Fruit fly (Drosophila melanogaster) whole organism, embryonic: Measurements from ENCODE around the gene CG13609.

Experiments
- Bgb ChIP-seq: fragments of 200-800 bp; sonication (Bioruptor generic); IDR thresholded peaks from 2 replicates; pipeline ENCODE4 v1.3.6; 2022; ENCODE audit warnings: missing biosample characterization, missing genetic modification characterization; ENCODE audit not compliant: partially characterized antibody
- Blimp-1 ChIP-seq: fragments of 200-800 bp; sonication (Bioruptor generic); optimal IDR thresholded peaks from 3 replicates; lab custom pipeline; 2018; ENCODE audit warnings: missing biosample characterization, missing genetic modification characterization, mild to moderate bottlenecking, moderate library complexity, missing genetic modification reagents
- CG10366 ChIP-seq: fragments of 200-800 bp; sonication (Bioruptor generic); IDR thresholded peaks from 2 replicates; pipeline ENCODE4 v1.3.6; 2022; ENCODE audit warnings: missing biosample characterization, missing genetic modification characterization
- CG11723 ChIP-seq: fragments of 200-800 bp; sonication (Bioruptor generic); optimal IDR thresholded peaks from 2 replicates; lab custom pipeline; 2017; ENCODE audit warnings: missing biosample characterization, mild to moderate bottlenecking, missing genetic modification characterization
- CG12155 ChIP-seq: fragments of 200-800 bp; sonication (Bioruptor generic); optimal IDR thresholded peaks from 3 replicates; lab custom pipeline; 2016; ENCODE audit warnings: missing biosample characterization, missing genetic modification characterization
- CG12299 ChIP-seq: fragments of 200-800 bp; sonication (Bioruptor generic); optimal IDR thresholded peaks from 2 replicates; lab custom pipeline; 2018; ENCODE audit warnings: missing biosample characterization, mild to moderate bottlenecking, missing genetic modification characterization
- CG14014 ChIP-seq: fragments of 200-800 bp; sonication (Bioruptor generic); IDR thresholded peaks from 2 replicates; pipeline ENCODE4 v1.3.6; 2022; ENCODE audit warnings: missing biosample characterization, missing genetic modification characterization
- CG15269 ChIP-seq: fragments of 200-800 bp; sonication (Bioruptor generic); optimal IDR thresholded peaks from 2 replicates; lab custom pipeline; 2018; ENCODE audit warnings: missing biosample characterization, mild to moderate bottlenecking, missing genetic modification characterization, moderate library complexity
- CG16813 ChIP-seq: fragments of 200-800 bp; sonication (Bioruptor generic); IDR thresholded peaks from 3 replicates; pipeline ENCODE4 v1.3.6; 2022; ENCODE audit warnings: missing biosample characterization, missing genetic modification characterization; ENCODE audit not compliant: partially characterized antibody
- CG2129 ChIP-seq: fragments of 200-800 bp; sonication (Bioruptor generic); IDR thresholded peaks from 2 replicates; pipeline ENCODE4 v1.3.6; 2022; ENCODE audit warnings: missing biosample characterization, missing genetic modification characterization; ENCODE audit not compliant: partially characterized antibody
- CG30431 ChIP-seq: fragments of 200-800 bp; sonication (Bioruptor generic); optimal IDR thresholded peaks from 2 replicates; lab custom pipeline; 2017; ENCODE audit warnings: missing biosample characterization, missing genetic modification characterization
- CG31365 ChIP-seq: fragments of 200-800 bp; sonication (Bioruptor generic); optimal IDR thresholded peaks from 2 replicates; lab custom pipeline; 2018; ENCODE audit warnings: missing biosample characterization, mild to moderate bottlenecking, missing genetic modification characterization
- CG4404 ChIP-seq: fragments of 200-800 bp; sonication (Bioruptor generic); IDR thresholded peaks from 2 replicates; pipeline ENCODE4 v1.3.6; 2022; ENCODE audit warnings: missing biosample characterization, missing genetic modification characterization
- CG4424 ChIP-seq: fragments of 200-800 bp; sonication (Bioruptor generic); optimal IDR thresholded peaks from 3 replicates; lab custom pipeline; 2016; ENCODE audit warnings: missing biosample characterization, missing genetic modification characterization
- CG6813 ChIP-seq: fragments of 200-800 bp; sonication (Bioruptor generic); optimal IDR thresholded peaks from 2 replicates; lab custom pipeline; 2017; ENCODE audit warnings: missing biosample characterization, missing genetic modification characterization, mild to moderate bottlenecking, moderate library complexity, missing genetic modification reagents
- CG7556 ChIP-seq: fragments of 200-800 bp; sonication (Bioruptor generic); optimal IDR thresholded peaks from 2 replicates; lab custom pipeline; 2017; ENCODE audit warnings: missing biosample characterization, mild to moderate bottlenecking, missing genetic modification characterization
- CG8765 ChIP-seq: fragments of 200-800 bp; sonication (Bioruptor generic); IDR thresholded peaks from 2 replicates; pipeline ENCODE4 v1.3.6; 2022; ENCODE audit warnings: missing biosample characterization, missing genetic modification characterization
- CG9437 ChIP-seq: fragments of 200-800 bp; sonication (Bioruptor generic); optimal IDR thresholded peaks from 2 replicates; lab custom pipeline; 2018; ENCODE audit warnings: missing biosample characterization, mild to moderate bottlenecking, missing genetic modification characterization
- E2f1 ChIP-seq: fragments of 200-800 bp; sonication (Bioruptor generic); IDR thresholded peaks from 2 replicates; pipeline ENCODE4 v1.3.6; 2022; ENCODE audit warnings: missing biosample characterization, missing genetic modification characterization
- Fer1 ChIP-seq: fragments of 200-800 bp; sonication (Bioruptor generic); optimal IDR thresholded peaks from 2 replicates; lab custom pipeline; 2017; ENCODE audit warnings: missing biosample characterization, mild to moderate bottlenecking, missing genetic modification characterization
- HHEX ChIP-seq: fragments of 200-800 bp; sonication (Bioruptor generic); optimal IDR thresholded peaks from 3 replicates; lab custom pipeline; 2017; ENCODE audit warnings: missing biosample characterization, mild to moderate bottlenecking, missing genetic modification characterization, missing genetic modification reagents
- HLHmδ ChIP-seq: fragments of 200-800 bp; sonication (Bioruptor generic); optimal IDR thresholded peaks from 2 replicates; lab custom pipeline; 2018; ENCODE audit warnings: missing biosample characterization, mild to moderate bottlenecking, missing genetic modification characterization, moderate library complexity
- Hmr ChIP-seq: fragments of 200-800 bp; sonication (Bioruptor generic); optimal IDR thresholded peaks from 3 replicates; lab custom pipeline; 2017; ENCODE audit warnings: mild to moderate bottlenecking, missing biosample characterization, missing genetic modification reagents, missing genetic modification characterization
- Hmx ChIP-seq: fragments of 200-800 bp; sonication (Bioruptor generic); optimal IDR thresholded peaks from 2 replicates; lab custom pipeline; 2016; ENCODE audit warnings: missing biosample characterization, missing genetic modification characterization
- MESR4 ChIP-seq: fragments of 200-800 bp; sonication (Bioruptor generic); optimal IDR thresholded peaks from 2 replicates; lab custom pipeline; 2018; ENCODE audit warnings: missing biosample characterization, mild to moderate bottlenecking, missing genetic modification characterization, moderate library complexity
- NfI ChIP-seq: fragments of 200-800 bp; sonication (Bioruptor generic); optimal IDR thresholded peaks from 3 replicates; lab custom pipeline; 2018; ENCODE audit warnings: missing biosample characterization, mild to moderate bottlenecking, missing genetic modification characterization, moderate library complexity
- Optix ChIP-seq: fragments of 200-800 bp; sonication (Bioruptor generic); IDR thresholded peaks from 3 replicates; pipeline ENCODE4 v1.3.6; 2022; ENCODE audit warnings: missing biosample characterization, missing genetic modification characterization
- Sry-δ ChIP-seq: fragments of 200-800 bp; sonication (Bioruptor generic); optimal IDR thresholded peaks from 2 replicates; lab custom pipeline; 2016; ENCODE audit warnings: missing biosample characterization, missing genetic modification characterization
- Ssrp ChIP-seq: fragments of 200-800 bp; sonication (Bioruptor generic); optimal IDR thresholded peaks from 2 replicates; lab custom pipeline; 2018; ENCODE audit warnings: missing biosample characterization, mild to moderate bottlenecking, missing genetic modification characterization, moderate library complexity
- Taf1 ChIP-seq: fragments of 200-800 bp; sonication (Bioruptor generic); IDR thresholded peaks from 2 replicates; pipeline ENCODE4 v1.3.6; 2022; ENCODE audit warnings: missing biosample characterization, missing genetic modification characterization
- Trl ChIP-seq, 3 experiments: fragments of >200 bp in 2 of 3; fragments of 200-800 bp in 1 of 3; sonication (Bioruptor generic) in 1 of 3; optimal IDR thresholded peaks; 2 replicates in 1 of 3; 3 replicates in 2 of 3; lab custom pipeline; 2016 to 2017; ENCODE audit warnings: missing biosample characterization in 1 of 3, missing genetic modification characterization in 1 of 3
- cas ChIP-seq: fragments of 200-800 bp; sonication (Bioruptor generic); IDR thresholded peaks from 2 replicates; pipeline ENCODE4 v1.3.6; 2022; ENCODE audit warnings: missing biosample characterization, missing genetic modification characterization
- gro ChIP-seq: fragments of 200-800 bp; sonication (Bioruptor generic); optimal IDR thresholded peaks from 2 replicates; lab custom pipeline; 2016; ENCODE audit warnings: missing biosample characterization, missing genetic modification characterization
- gsb-n ChIP-seq: fragments of 200-800 bp; sonication (Bioruptor generic); optimal IDR thresholded peaks from 3 replicates; lab custom pipeline; 2018; ENCODE audit warnings: missing biosample characterization, mild to moderate bottlenecking, missing genetic modification characterization
- mam ChIP-seq: fragments of 200-800 bp; sonication (Bioruptor generic); optimal IDR thresholded peaks from 3 replicates; lab custom pipeline; 2016; ENCODE audit warnings: missing biosample characterization, missing genetic modification characterization
- mld ChIP-seq: fragments of 200-800 bp; sonication (Bioruptor generic); IDR thresholded peaks from 3 replicates; pipeline ENCODE4 v1.3.6; 2022; ENCODE audit warnings: missing biosample characterization, missing genetic modification characterization; ENCODE audit not compliant: partially characterized antibody
- nmo ChIP-seq: fragments of 200-800 bp; sonication (Bioruptor generic); optimal IDR thresholded peaks from 2 replicates; lab custom pipeline; 2018; ENCODE audit warnings: missing biosample characterization, mild to moderate bottlenecking, missing genetic modification characterization, moderate library complexity
- phol ChIP-seq: fragments of 200-800 bp; sonication (Bioruptor generic); optimal IDR thresholded peaks from 3 replicates; lab custom pipeline; 2018; ENCODE audit warnings: missing biosample characterization, mild to moderate bottlenecking, missing genetic modification characterization, moderate library complexity
- ro ChIP-seq: fragments of 200-800 bp; sonication (Bioruptor generic); IDR thresholded peaks from 2 replicates; pipeline ENCODE4 v1.3.6; 2022; ENCODE audit warnings: missing biosample characterization, missing genetic modification characterization
- row ChIP-seq: fragments of 200-800 bp; sonication (Bioruptor generic); IDR thresholded peaks from 3 replicates; pipeline ENCODE4 v1.3.6; 2022; ENCODE audit warnings: missing biosample characterization, missing genetic modification characterization
- slbo ChIP-seq: fragments of 200-800 bp; sonication (Bioruptor generic); IDR thresholded peaks from 2 replicates; pipeline ENCODE4 v1.3.6; 2022; ENCODE audit warnings: missing biosample characterization, missing genetic modification characterization
- so ChIP-seq: fragments of 200-800 bp; sonication (Bioruptor generic); IDR thresholded peaks from 3 replicates; pipeline ENCODE4 v1.3.6; 2022; ENCODE audit warnings: missing biosample characterization, missing genetic modification characterization
- tap ChIP-seq: fragments of 200-800 bp; optimal IDR thresholded peaks from 3 replicates; lab custom pipeline; 2019; ENCODE audit warnings: missing biosample characterization, mild to moderate bottlenecking, missing genetic modification characterization, moderate library complexity
- tx ChIP-seq: fragments of 200-800 bp; sonication (Bioruptor generic); optimal IDR thresholded peaks from 2 replicates; lab custom pipeline; 2016; ENCODE audit warnings: missing biosample characterization, missing genetic modification characterization
- vnd ChIP-seq: fragments of 200-800 bp; sonication (Bioruptor generic); IDR thresholded peaks from 3 replicates; pipeline ENCODE4 v1.3.6; 2022; ENCODE audit warnings: missing biosample characterization, missing genetic modification characterization; ENCODE audit not compliant: partially characterized antibody
- z ChIP-seq: fragments of 200-800 bp; sonication (Bioruptor generic); IDR thresholded peaks from 3 replicates; pipeline ENCODE4 v1.3.6; 2022; ENCODE audit warnings: missing biosample characterization, missing genetic modification characterization
- zfh1 ChIP-seq: fragments of 200-800 bp; sonication (Bioruptor generic); IDR thresholded peaks from 3 replicates; pipeline ENCODE4 v1.3.6; 2022; ENCODE audit warnings: missing biosample characterization, missing genetic modification characterization

The CG13609 gene

DNA sequence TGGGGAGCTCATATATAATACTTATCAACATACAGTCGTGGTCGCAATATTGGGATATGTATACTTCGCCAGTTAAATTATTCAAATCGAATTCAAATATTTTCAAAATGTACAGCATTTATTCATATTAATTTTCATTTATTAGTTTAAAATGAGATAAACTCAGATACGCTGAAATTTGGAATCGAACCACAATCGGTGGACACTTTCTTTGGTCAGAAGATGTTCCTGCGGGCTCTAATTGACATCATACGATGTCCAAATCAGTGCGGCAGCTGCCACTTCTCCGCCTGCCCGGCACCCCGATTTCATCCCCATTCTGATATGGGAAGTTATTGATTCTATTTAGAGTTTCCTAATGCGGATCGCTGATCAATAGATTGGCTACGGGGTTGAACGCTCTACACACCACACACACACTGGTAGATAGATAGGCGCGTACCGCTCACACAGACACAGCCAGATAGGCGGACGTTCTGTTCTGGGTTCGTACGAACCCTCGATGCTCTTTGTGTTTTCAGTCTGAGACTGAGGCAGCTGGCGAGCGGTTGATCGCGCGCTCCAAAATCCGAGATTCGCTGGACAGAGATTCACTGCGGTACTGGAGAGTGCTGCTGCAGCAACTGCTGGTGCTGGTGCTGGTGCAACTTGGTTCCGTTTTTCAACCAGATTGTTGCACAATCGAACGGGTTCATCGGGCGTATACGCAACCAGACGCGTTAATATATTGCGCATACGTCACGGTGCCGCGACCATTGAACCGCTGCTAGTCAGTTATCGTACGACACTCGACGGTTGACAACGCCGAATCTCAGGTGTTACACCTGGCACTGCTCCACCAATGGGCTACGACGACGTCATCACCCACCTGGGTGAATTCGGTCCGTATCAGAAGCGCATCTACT lies 49.5 kb downstream of the CG13609 start, which contains the start of gene Orct (continued):
- TF ChIP-seq CG31365 (tag; lab: Kevin White, UChicago) (no peak), Blimp-1 (peak; percentile 60), z (GFP tag; lab: Robert Waterston, UW) (no peak), mam (GFP tag; lab: Kevin White, UChicago) (peak; percentile 76), CG11723 (GFP tag; lab: Kevin White, UChicago) (peak; percentile 40), CG2129 (GFP tag; lab: Robert Waterston, UW) (no peak), Hmr (GFP tag; lab: Kevin White, UChicago) (peak; percentile 89), ro (no peak), Bgb (GFP tag; lab: Robert Waterston, UW) (peak; percentile 30; the same call in 1 of the 2 replicates), CG15269 (tag; lab: Kevin White, UChicago) (peak; percentile 78), cas (no peak), phol (tag; lab: Kevin White, UChicago) (peak; percentile 73), CG9437 (peak; percentile 73), CG7556 (GFP tag; lab: Kevin White, UChicago) (peak; percentile 88), HHEX (peak; percentile 85), gro (GFP tag; lab: Kevin White, UChicago) (peak; percentile 53), E2f1 (GFP tag; lab: Robert Waterston, UW) (peak; percentile 59), nmo (GFP tag; lab: Kevin White, UChicago) (peak; percentile 74), zfh1 (GFP tag; lab: Robert Waterston, UW) (peak; percentile 35; the same call in 1 of the 3 replicates), CG4404 (GFP tag; lab: Robert Waterston, UW) (peak; percentile 43), CG4424 (peak; percentile 67), NfI (GFP tag; lab: Kevin White, UChicago) (peak; percentile 75), mld (GFP tag; lab: Robert Waterston, UW) (0 out of 3 replicates have a peak, but pooled peaks have one; percentile 15), Hmx (GFP tag; lab: Kevin White, UChicago) (peak; percentile 55), row (peak; percentile 74), CG16813 (GFP tag; lab: Robert Waterston, UW) (no peak), CG14014 (GFP tag; lab: Robert Waterston, UW) (peak; percentile 68), vnd (GFP tag; lab: Robert Waterston, UW) (no peak), CG6813 (GFP tag; lab: Kevin White, UChicago) (peak; percentile 51), Taf1 (GFP tag; lab: Robert Waterston, UW) (peak; percentile 48; the same call in 1 of the 2 replicates), CG12299 (tag; lab: Kevin White, UChicago) (peak; percentile 71), HLHmδ (GFP tag; lab: Kevin White, UChicago) (no peak), MESR4 (GFP tag; lab: Kevin White, UChicago) (no peak), Sry-δ (GFP tag; lab: Kevin White, UChicago) (peak; percentile 13), CG12155 (GFP tag; lab: Kevin White, UChicago) (peak; percentile 70), Trl (optimal IDR thresholded peaks at IDR 0.05; lab: Kevin White, UChicago) (peak in 1 of 2 experiments; percentile 31), Trl (GFP tag; optimal IDR thresholded peaks at IDR 0.05; lab: Kevin White, UChicago) (peak; percentile 30), CG30431 (GFP tag; lab: Kevin White, UChicago) (peak; percentile 40), tx (GFP tag; lab: Kevin White, UChicago) (peak; percentile 47), so (GFP tag; lab: Robert Waterston, UW) (peak; percentile 15; the same call in 1 of the 3 replicates), CG8765 (GFP tag; lab: Robert Waterston, UW) (peak; percentile 22; the same call in 1 of the 2 replicates), CG10366 (GFP tag; lab: Robert Waterston, UW) (peak; percentile 44; the same call in 1 of the 2 replicates), gsb-n (tag; lab: Kevin White, UChicago) (peak; percentile 54), tap (tag; lab: Kevin White, UChicago) (peak; percentile 77), Ssrp (peak; percentile 55), Fer1 (peak; percentile 87), Optix (no peak), slbo (GFP tag; lab: Robert Waterston, UW) (peak; percentile 84)
